Fruit fly (Drosophila melanogaster) whole organism, wandering third instar larva: Measurements from ENCODE around the gene Vha26.
A peak's percentile ranks its signal among the peaks of the same experiment; 100 is the strongest.

Experiments
- Abd-B ChIP-seq: fragments of >200 bp; optimal IDR thresholded peaks from 2 replicates; lab custom pipeline; 2017; ENCODE audit warnings: missing biosample characterization, missing genetic modification characterization
- CG32264 ChIP-seq: fragments of 200-800 bp; sonication (Bioruptor generic); optimal IDR thresholded peaks from 2 replicates; lab custom pipeline; 2016; ENCODE audit warnings: missing biosample characterization, missing genetic modification characterization
- CG9705 ChIP-seq: fragments of 200-800 bp; sonication (Bioruptor generic); optimal IDR thresholded peaks from 2 replicates; lab custom pipeline; 2018; ENCODE audit warnings: missing biosample characterization, mild to moderate bottlenecking, missing genetic modification characterization
- CrebA ChIP-seq: fragments of 200-800 bp; sonication (Bioruptor generic); optimal IDR thresholded peaks from 2 replicates; lab custom pipeline; 2016; ENCODE audit warnings: missing biosample characterization, mild to moderate bottlenecking, missing genetic modification characterization, borderline replicate concordance
- Dfd ChIP-seq: fragments of >200 bp; optimal IDR thresholded peaks from 2 replicates; lab custom pipeline; 2017; ENCODE audit warnings: missing biosample characterization, missing genetic modification characterization
- Dif ChIP-seq: fragments of 200-275, 200-300 bp; sonication (Bioruptor generic); optimal IDR thresholded peaks from 2 replicates; lab custom pipeline; 2018; ENCODE audit warnings: missing biosample characterization, missing genetic modification characterization; ENCODE audit not compliant: partially characterized antibody
- GATAd ChIP-seq: sonication (Bioruptor generic); optimal IDR thresholded peaks from 2 replicates; lab custom pipeline; 2016; ENCODE audit warnings: missing biosample characterization, missing genetic modification characterization
- HLH106 ChIP-seq: fragments of 200-800 bp; optimal IDR thresholded peaks from 3 replicates; lab custom pipeline; 2019; ENCODE audit warnings: missing biosample characterization, mild to moderate bottlenecking, missing genetic modification characterization, moderate library complexity
- Hr78 ChIP-seq: fragments of >200 bp; optimal IDR thresholded peaks from 2 replicates; lab custom pipeline; 2017; ENCODE audit warnings: missing biosample characterization, missing genetic modification characterization
- Hr83 ChIP-seq: fragments of 200-300 bp; sonication (Bioruptor generic); optimal IDR thresholded peaks from 2 replicates; lab custom pipeline; 2016; ENCODE audit warnings: missing biosample characterization, mild to moderate bottlenecking, missing genetic modification characterization, moderate library complexity; ENCODE audit not compliant: poor library complexity, severe bottlenecking
- Jra ChIP-seq: sonication (Bioruptor generic); optimal IDR thresholded peaks from 2 replicates; lab custom pipeline; 2016; ENCODE audit warnings: missing biosample characterization, missing genetic modification characterization
- Myc ChIP-seq: fragments of >200 bp; optimal IDR thresholded peaks from 2 replicates; lab custom pipeline; 2017
- N ChIP-seq: fragments of >200 bp; optimal IDR thresholded peaks from 2 replicates; lab custom pipeline; 2018; ENCODE audit warnings: missing biosample characterization, missing external identifiers, missing genetic modification characterization
- OdsH ChIP-seq: fragments of 200-800 bp; sonication (Bioruptor generic); optimal IDR thresholded peaks from 2 replicates; lab custom pipeline; 2016; ENCODE audit warnings: missing biosample characterization, mild to moderate bottlenecking, missing genetic modification characterization
- Rel ChIP-seq, 2 experiments: fragments of 200-800 bp; sonication (Bioruptor generic) in 1 of 2; optimal IDR thresholded peaks; 2 replicates in 1 of 2; 3 replicates in 1 of 2; lab custom pipeline; 2016 to 2019; ENCODE audit warnings: mild to moderate bottlenecking in 2 of 2, missing biosample characterization in 2 of 2, missing genetic modification characterization in 2 of 2, moderate library complexity in 1 of 2
- Sp1 ChIP-seq: fragments of 200-800 bp; sonication (Bioruptor generic); optimal IDR thresholded peaks from 3 replicates; lab custom pipeline; 2019; ENCODE audit warnings: missing biosample characterization, mild to moderate bottlenecking, missing genetic modification characterization, moderate library complexity
- Vsx2 ChIP-seq: fragments of 200-300, 225-300 bp; sonication (Bioruptor generic); optimal IDR thresholded peaks from 2 replicates; lab custom pipeline; 2018; ENCODE audit warnings: missing biosample characterization, missing genetic modification characterization; ENCODE audit not compliant: partially characterized antibody
- brk ChIP-seq: fragments of 200-800 bp; sonication (Bioruptor generic); optimal IDR thresholded peaks from 2 replicates; lab custom pipeline; 2016; ENCODE audit warnings: missing biosample characterization, mild to moderate bottlenecking, missing genetic modification characterization
- dl ChIP-seq, 2 experiments: fragments of 175-275, 200-275 bp in 1 of 2; fragments of 200-275 bp in 1 of 2; sonication (Bioruptor generic); optimal IDR thresholded peaks; lab custom pipeline; 2018; ENCODE audit warnings: mild to moderate bottlenecking in 2 of 2, missing biosample characterization in 2 of 2, missing genetic modification characterization in 2 of 2, moderate library complexity in 2 of 2; ENCODE audit not compliant: partially characterized antibody in 2 of 2, insufficient read depth in 1 of 2
- dsf ChIP-seq: sonication (Bioruptor generic); optimal IDR thresholded peaks from 2 replicates; lab custom pipeline; 2016; ENCODE audit warnings: missing biosample characterization, missing genetic modification characterization, borderline replicate concordance
- ey ChIP-seq: fragments of 200-800 bp; sonication (Bioruptor generic); optimal IDR thresholded peaks from 2 replicates; lab custom pipeline; 2016; ENCODE audit warnings: missing biosample characterization, missing genetic modification characterization
- foxo ChIP-seq, 2 experiments: fragments of 200-800 bp; sonication (Bioruptor generic); optimal IDR thresholded peaks; 2 replicates in 1 of 2; 3 replicates in 1 of 2; lab custom pipeline; 2016 to 2017; ENCODE audit warnings: missing biosample characterization in 2 of 2, missing genetic modification characterization in 2 of 2
- fru ChIP-seq: fragments of 200-800 bp; sonication (Bioruptor generic); optimal IDR thresholded peaks from 3 replicates; lab custom pipeline; 2016; ENCODE audit warnings: missing biosample characterization, mild to moderate bottlenecking, missing genetic modification characterization
- h ChIP-seq: fragments of 200-800 bp; sonication (Bioruptor generic); optimal IDR thresholded peaks from 3 replicates; lab custom pipeline; 2016; ENCODE audit warnings: missing biosample characterization, mild to moderate bottlenecking, missing genetic modification characterization
- jim ChIP-seq: fragments of 175-275, 200-325 bp; sonication (Bioruptor generic); optimal IDR thresholded peaks from 2 replicates; lab custom pipeline; 2016; ENCODE audit warnings: missing biosample characterization, mild to moderate bottlenecking, missing genetic modification characterization
- lola ChIP-seq: fragments of >200 bp; optimal IDR thresholded peaks from 2 replicates; lab custom pipeline; 2017; ENCODE audit warnings: missing biosample characterization, missing genetic modification characterization
- psq ChIP-seq: fragments of 200-800 bp; sonication (Bioruptor generic); optimal IDR thresholded peaks from 3 replicates; lab custom pipeline; 2017; ENCODE audit warnings: missing biosample characterization, mild to moderate bottlenecking, missing genetic modification characterization, moderate library complexity
- sv ChIP-seq: fragments of 200-800 bp; sonication (Bioruptor generic); optimal IDR thresholded peaks from 3 replicates; lab custom pipeline; 2016; ENCODE audit warnings: missing biosample characterization, missing genetic modification characterization
- tai ChIP-seq: sonication (Bioruptor generic); optimal IDR thresholded peaks from 2 replicates; lab custom pipeline; 2016; ENCODE audit warnings: missing biosample characterization, missing genetic modification characterization
- usp ChIP-seq: fragments of >200 bp; optimal IDR thresholded peaks from 2 replicates; lab custom pipeline; 2017; ENCODE audit warnings: missing biosample characterization, missing genetic modification characterization
- woc ChIP-seq: sonication (Bioruptor generic); optimal IDR thresholded peaks from 2 replicates; lab custom pipeline; 2016; ENCODE audit warnings: missing biosample characterization, mild to moderate bottlenecking, missing genetic modification characterization

Gene Vha26

dm6 chr3R:5587863-5588519, 3.6 kb upstream of the Vha26 start, which contains the start of gene CG2926:
Gene CG2926 (minus strand): TSS chr3R:5588380.
- TF ChIP-seq ey (GFP tag; lab: Kevin White, UChicago) (peak; percentile 34), Hr83 (GFP tag; lab: Kevin White, UChicago) (peak; percentile 88), jim (GFP tag; lab: Kevin White, UChicago) (peak; percentile 58), OdsH (GFP tag; lab: Kevin White, UChicago) (peak; percentile 15), lola (GFP tag; lab: Kevin White, UChicago) (no peak), h (peak; percentile 54), woc (GFP tag; lab: Kevin White, UChicago) (no peak), Hr78 (GFP tag; lab: Kevin White, UChicago) (no peak), foxo (GFP tag; optimal IDR thresholded peaks at IDR 0.05; lab: Kevin White, UChicago) (no peak), brk (no peak), CG9705 (GFP tag; lab: Kevin White, UChicago) (peak; percentile 16)

dm6 chr3R:5588573-5588972, 3.0 kb upstream of the Vha26 start, which contains the start of gene PolZ2:
Gene PolZ2 (plus strand): TSS chr3R:5588873.
- TF ChIP-seq tai (GFP tag; lab: Kevin White, UChicago), result no peak
- TF ChIP-seq HLH106 (tag; lab: Kevin White, UChicago), result no peak
- TF ChIP-seq Vsx2 (GFP tag; lab: Kevin White, UChicago), result no peak
- no peak for TF ChIP-seq CrebA
- TF ChIP-seq OdsH (GFP tag; lab: Kevin White, UChicago), result no peak
- no peak for TF ChIP-seq N (GFP tag; lab: Kevin White, UChicago)
- no peak for TF ChIP-seq Jra (GFP tag; lab: Kevin White, UChicago)
- TF ChIP-seq sv (GFP tag; lab: Kevin White, UChicago), result no peak
- TF ChIP-seq woc (GFP tag; lab: Kevin White, UChicago), result no peak
- no peak for TF ChIP-seq Abd-B
- no peak for TF ChIP-seq GATAd (GFP tag; lab: Kevin White, UChicago)
- TF ChIP-seq usp (GFP tag; lab: Kevin White, UChicago), result no peak
- TF ChIP-seq Sp1 (GFP tag; lab: Kevin White, UChicago), result no peak
- TF ChIP-seq Rel (GFP tag; optimal IDR thresholded peaks at IDR 0.05; lab: Kevin White, UChicago), result no peak
- TF ChIP-seq Rel (tag; optimal IDR thresholded peaks at IDR 0.05; lab: Kevin White, UChicago), result no peak
- no peak for TF ChIP-seq fru
- TF ChIP-seq Dfd, result no peak
- no peak for TF ChIP-seq Myc (lab: Kevin White, UChicago)
- TF ChIP-seq jim (GFP tag; lab: Kevin White, UChicago), result no peak

dm6 chr3R:5592009-5592572, 528 bp downstream of the Vha26 start:
- no peak for TF ChIP-seq GATAd (GFP tag; lab: Kevin White, UChicago)
- no peak for TF ChIP-seq Rel (GFP tag; optimal IDR thresholded peaks at IDR 0.05; lab: Kevin White, UChicago)
- TF ChIP-seq Rel (tag; optimal IDR thresholded peaks at IDR 0.05; lab: Kevin White, UChicago), result peak; percentile 44
- no peak for TF ChIP-seq brk
- no peak for TF ChIP-seq dsf (GFP tag; lab: Kevin White, UChicago)

dm6 chr3R:5594878-5595277, 3.3 kb downstream of the Vha26 start:
- TF ChIP-seq CG32264 (GFP tag; lab: Kevin White, UChicago) (no peak), Myc (lab: Kevin White, UChicago) (peak; percentile 31), Jra (GFP tag; lab: Kevin White, UChicago) (no peak), dsf (GFP tag; lab: Kevin White, UChicago) (no peak), N (GFP tag; lab: Kevin White, UChicago) (peak; percentile 3)
- TF ChIP-seq, all 38 proteins: peak for 2

- TF ChIP-seq jim (GFP tag; lab: Kevin White, UChicago) (peak; percentile 55), woc (GFP tag; lab: Kevin White, UChicago) (peak; percentile 1), Hr78 (GFP tag; lab: Kevin White, UChicago) (no peak), Hr83 (GFP tag; lab: Kevin White, UChicago) (peak; percentile 27), Dif (GFP tag; lab: Kevin White, UChicago) (peak; percentile 6), Myc (lab: Kevin White, UChicago) (peak; percentile 39), psq (GFP tag; lab: Kevin White, UChicago) (no peak), N (GFP tag; lab: Kevin White, UChicago) (no peak), h (no peak), brk (no peak), dl (GFP tag; optimal IDR thresholded peaks at IDR 0.05; lab: Kevin White, UChicago; ENCODE audit: insufficient read depth in 1 of 2, partially characterized antibody in 2 of 2) (peak in 1 of 2 experiments; percentile 56), OdsH (GFP tag; lab: Kevin White, UChicago) (peak; percentile 16)
These were observed 8.2 kb downstream of the Vha26 start for dm6 chr3R:5599521-5600360.
